Fruit fly (Drosophila melanogaster) whole organism, adult: ENCODE results near the gene Pglym78.

ENCODE experiments used
- CG11617 ChIP-seq: fragments of 200-800 bp; sonication (Bioruptor generic); optimal IDR thresholded peaks from 2 replicates; lab custom pipeline; 2017; ENCODE audit warnings: mild to moderate bottlenecking, missing biosample characterization, missing genetic modification reagents, missing genetic modification characterization
- CG12768 ChIP-seq: fragments of 200-800 bp; sonication (Bioruptor generic); optimal IDR thresholded peaks from 2 replicates; lab custom pipeline; 2017; ENCODE audit warnings: missing biosample characterization, missing genetic modification characterization, mild to moderate bottlenecking, moderate library complexity, missing genetic modification reagents
- CG14711 ChIP-seq: fragments of 200-800 bp; sonication (Bioruptor generic); optimal IDR thresholded peaks from 2 replicates; lab custom pipeline; 2018; ENCODE audit warnings: missing biosample characterization, mild to moderate bottlenecking, missing genetic modification characterization, moderate library complexity
- CG1620 ChIP-seq: fragments of 200-800 bp; sonication (Bioruptor generic); optimal IDR thresholded peaks from 2 replicates; lab custom pipeline; 2016; ENCODE audit warnings: missing biosample characterization, missing genetic modification characterization
- CG33017 ChIP-seq: fragments of 200-800 bp; sonication (Bioruptor generic); optimal IDR thresholded peaks from 2 replicates; lab custom pipeline; 2018; ENCODE audit warnings: missing biosample characterization, mild to moderate bottlenecking, missing genetic modification characterization, moderate library complexity
- CG5204 ChIP-seq: fragments of 200-800 bp; sonication (Bioruptor generic); optimal IDR thresholded peaks from 2 replicates; lab custom pipeline; 2016; ENCODE audit warnings: missing biosample characterization, missing genetic modification characterization
- CG7045 ChIP-seq: fragments of 200-800 bp; sonication (Bioruptor generic); optimal IDR thresholded peaks from 2 replicates; lab custom pipeline; 2017; ENCODE audit warnings: missing biosample characterization, mild to moderate bottlenecking, missing genetic modification characterization
- CG7101 ChIP-seq: fragments of 200-800 bp; sonication (Bioruptor generic); optimal IDR thresholded peaks from 2 replicates; lab custom pipeline; 2018; ENCODE audit warnings: missing biosample characterization, mild to moderate bottlenecking, missing genetic modification characterization, moderate library complexity
- Clk ChIP-seq: fragments of 200-800 bp; sonication (Bioruptor generic); optimal IDR thresholded peaks from 2 replicates; lab custom pipeline; 2017; ENCODE audit warnings: missing biosample characterization, missing genetic modification characterization
- Crg-1 ChIP-seq: fragments of 200-800 bp; sonication (Bioruptor generic); optimal IDR thresholded peaks from 2 replicates; lab custom pipeline; 2016; ENCODE audit warnings: missing biosample characterization, missing genetic modification characterization
- Hr96 ChIP-seq: fragments of 200-800 bp; sonication (Bioruptor generic); optimal IDR thresholded peaks from 2 replicates; lab custom pipeline; 2016; ENCODE audit warnings: missing biosample characterization, missing genetic modification characterization
- Mnt ChIP-seq: fragments of 200-800 bp; sonication (Bioruptor generic); optimal IDR thresholded peaks from 2 replicates; lab custom pipeline; 2016; ENCODE audit warnings: missing biosample characterization, mild to moderate bottlenecking, missing genetic modification characterization
- bab1 ChIP-seq: fragments of 200-800 bp; sonication (Bioruptor generic); optimal IDR thresholded peaks from 3 replicates; lab custom pipeline; 2019; ENCODE audit warnings: missing biosample characterization, mild to moderate bottlenecking, missing genetic modification characterization, moderate library complexity
- cic ChIP-seq: fragments of 200-800 bp; sonication (Bioruptor generic); optimal IDR thresholded peaks from 2 replicates; lab custom pipeline; 2017; ENCODE audit warnings: missing biosample characterization, mild to moderate bottlenecking, missing genetic modification characterization, moderate library complexity
- cnc ChIP-seq, 2 experiments: fragments of >200 bp; optimal IDR thresholded peaks; 2 replicates each; lab custom pipeline; 2017
- kay ChIP-seq: fragments of 200-800 bp; sonication (Bioruptor generic); peaks from one replicate; lab custom pipeline; 2016; ENCODE audit warnings: missing biosample characterization, missing genetic modification characterization, borderline replicate concordance
- ovo ChIP-seq: fragments of 200-800 bp; sonication (Bioruptor generic); optimal IDR thresholded peaks from 2 replicates; lab custom pipeline; 2016; ENCODE audit warnings: missing biosample characterization, missing genetic modification characterization
- pad ChIP-seq: fragments of 200-800 bp; sonication (Bioruptor generic); optimal IDR thresholded peaks from 3 replicates; lab custom pipeline; 2017; ENCODE audit warnings: missing biosample characterization, missing genetic modification characterization, mild to moderate bottlenecking, moderate library complexity, missing genetic modification reagents
- tj ChIP-seq: fragments of 200-800 bp; sonication (Bioruptor generic); optimal IDR thresholded peaks from 3 replicates; lab custom pipeline; 2017; ENCODE audit warnings: missing biosample characterization, mild to moderate bottlenecking, missing genetic modification characterization, moderate library complexity
- toe ChIP-seq: fragments of 200-800 bp; sonication (Bioruptor generic); optimal IDR thresholded peaks from 2 replicates; lab custom pipeline; 2016; ENCODE audit warnings: missing biosample characterization, missing genetic modification characterization

The Pglym78 gene

dm6 chr3R:29153197-29153644 is 5.2 kb downstream of the Pglym78 start, which contains the start of the genes Slbp and Rpn2:
Gene Slbp (minus strand): TSS chr3R:29153266.
Gene Rpn2 (plus strand): TSS chr3R:29153524.
- TF ChIP-seq Hr96 (GFP tag; lab: Kevin White, UChicago) (peak; percentile 75), kay (GFP tag; lab: Kevin White, UChicago) (no peak), CG33017 (tag; lab: Kevin White, UChicago) (peak; percentile 42), CG11617 (GFP tag; lab: Kevin White, UChicago) (peak; percentile 61), CG7045 (peak; percentile 22), cnc (optimal IDR thresholded peaks at IDR 0.05; lab: Kevin White, UChicago) (peak; percentile 94 to 96), tj (GFP tag; lab: Kevin White, UChicago) (peak; percentile 21), CG12768 (peak; percentile 63), Mnt (peak; percentile 77), bab1 (GFP tag; lab: Kevin White, UChicago) (peak; percentile 88), CG1620 (GFP tag; lab: Kevin White, UChicago) (peak; percentile 62), CG7101 (peak; percentile 74), ovo (GFP tag; lab: Kevin White, UChicago) (peak; percentile 6), toe (no peak), Crg-1 (GFP tag; lab: Kevin White, UChicago) (peak; percentile 77), cic (GFP tag; lab: Kevin White, UChicago) (peak; percentile 47), Clk (peak; percentile 61), CG5204 (GFP tag; lab: Kevin White, UChicago) (no peak), CG14711 (tag; lab: Kevin White, UChicago) (peak; percentile 73), pad (GFP tag; lab: Kevin White, UChicago) (peak; percentile 72)

DNA sequence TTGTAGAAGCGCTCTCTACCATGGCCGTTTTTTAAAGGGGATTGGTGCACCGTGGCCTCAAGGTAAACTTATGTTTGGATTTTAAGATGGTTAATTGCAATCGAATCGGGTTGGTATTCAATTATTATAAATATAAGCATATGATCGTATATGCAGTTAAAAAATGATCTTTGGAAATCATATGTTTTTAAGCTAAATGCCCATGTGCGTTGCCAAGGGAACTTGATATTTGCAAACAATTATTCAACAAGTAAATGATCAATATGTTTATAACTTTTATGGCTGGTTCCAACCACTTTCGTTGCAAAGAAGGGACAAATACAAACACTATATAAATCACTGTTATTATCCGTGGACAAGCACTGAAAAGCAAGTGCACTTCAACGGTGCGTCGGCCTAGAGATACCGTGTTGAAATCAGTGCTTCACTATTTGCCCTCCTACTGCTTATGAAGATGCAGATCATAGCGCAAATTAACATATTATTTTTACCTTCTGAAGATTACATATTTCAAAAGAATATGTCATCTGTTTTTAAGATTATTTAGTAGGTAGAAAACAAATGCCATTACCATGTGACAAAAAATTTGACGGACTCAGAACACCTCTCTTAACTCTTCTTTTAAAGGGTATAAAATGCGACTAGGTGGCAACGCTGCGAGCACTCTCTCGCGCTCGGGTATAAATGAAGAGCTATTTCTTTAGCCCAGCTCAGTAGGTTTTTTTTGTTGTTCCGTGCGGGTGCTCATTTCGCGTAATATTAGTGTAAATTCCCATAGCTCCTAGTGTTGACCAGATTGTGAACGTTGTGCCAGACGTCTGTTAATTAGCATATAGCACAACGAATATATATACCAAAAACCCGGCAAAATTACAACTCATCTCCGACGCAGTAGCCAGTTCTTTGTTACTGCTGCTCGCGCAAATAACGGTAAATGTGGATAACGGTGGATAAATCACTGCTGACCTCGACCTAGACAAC is 9.7 kb downstream of the Pglym78 start, which contains the start of gene rdog:
rdog (plus strand) TSS at position 705 of the 981 bp plus-strand sequence.
- TF ChIP-seq CG33017 (tag; lab: Kevin White, UChicago) (peak; percentile 77), cnc (optimal IDR thresholded peaks at IDR 0.05; lab: Kevin White, UChicago) (peak in 1 of 2 experiments; percentile 10), Hr96 (GFP tag; lab: Kevin White, UChicago) (peak; percentile 89), toe (no peak), Crg-1 (GFP tag; lab: Kevin White, UChicago) (peak; percentile 65), CG7045 (peak; percentile 82), CG7101 (peak; percentile 80), kay (GFP tag; lab: Kevin White, UChicago) (no peak), CG12768 (peak; percentile 86), tj (GFP tag; lab: Kevin White, UChicago) (peak; percentile 59), pad (GFP tag; lab: Kevin White, UChicago) (peak; percentile 73), bab1 (GFP tag; lab: Kevin White, UChicago) (peak; percentile 80), ovo (GFP tag; lab: Kevin White, UChicago) (peak; percentile 97), cic (GFP tag; lab: Kevin White, UChicago) (peak; percentile 74), Mnt (peak; percentile 71), CG14711 (tag; lab: Kevin White, UChicago) (peak; percentile 63), CG5204 (GFP tag; lab: Kevin White, UChicago) (no peak), Clk (peak; percentile 53), CG1620 (GFP tag; lab: Kevin White, UChicago) (peak; percentile 62), CG11617 (GFP tag; lab: Kevin White, UChicago) (peak; percentile 92)

DNA sequence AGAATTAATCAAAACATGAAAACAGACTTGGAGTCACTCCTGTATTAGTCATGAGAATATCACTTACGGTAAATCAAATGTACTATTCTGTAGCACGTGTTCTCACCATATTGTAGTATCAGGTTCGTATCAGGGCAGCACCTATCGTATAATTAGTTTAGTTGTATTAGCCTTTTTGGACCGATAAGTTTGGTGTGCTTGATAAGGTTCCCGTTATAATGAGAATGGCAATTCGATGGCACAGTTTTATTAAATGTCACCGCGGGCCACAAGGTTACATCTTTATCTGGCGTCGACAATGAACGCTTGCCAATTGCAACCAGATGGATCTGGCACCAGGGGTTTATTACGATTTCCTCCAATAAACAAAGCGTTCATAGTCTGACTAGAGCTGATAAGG is 10.7 kb downstream of the Pglym78 start:
- peak; percentile 89 for TF ChIP-seq cic (GFP tag; lab: Kevin White, UChicago)
- TF ChIP-seq Mnt = peak; percentile 12
- no peak for TF ChIP-seq toe

- TF ChIP-seq toe = no peak
- no peak for TF ChIP-seq CG5204 (GFP tag; lab: Kevin White, UChicago)
- TF ChIP-seq CG12768 = no peak
- TF ChIP-seq bab1 (GFP tag; lab: Kevin White, UChicago) = no peak
- TF ChIP-seq Clk = no peak
Measured at dm6 chr3R:29159620-29160019, 11.6 kb downstream of the Pglym78 start.

- TF ChIP-seq tj (GFP tag; lab: Kevin White, UChicago) (no peak), cnc (optimal IDR thresholded peaks at IDR 0.05; lab: Kevin White, UChicago) (no peak), Crg-1 (GFP tag; lab: Kevin White, UChicago) (no peak), Hr96 (GFP tag; lab: Kevin White, UChicago) (no peak), CG14711 (tag; lab: Kevin White, UChicago) (peak; percentile 4), cic (GFP tag; lab: Kevin White, UChicago) (no peak), CG12768 (no peak), CG33017 (tag; lab: Kevin White, UChicago) (peak; percentile 47), toe (no peak), CG1620 (GFP tag; lab: Kevin White, UChicago) (no peak), CG11617 (GFP tag; lab: Kevin White, UChicago) (peak; percentile 17), kay (GFP tag; lab: Kevin White, UChicago) (no peak), CG5204 (GFP tag; lab: Kevin White, UChicago) (peak; percentile 2), CG7101 (peak; percentile 55), CG7045 (no peak), bab1 (GFP tag; lab: Kevin White, UChicago) (no peak), Clk (no peak), Mnt (peak; percentile 13), pad (GFP tag; lab: Kevin White, UChicago) (no peak), ovo (GFP tag; lab: Kevin White, UChicago) (no peak)
Measured at dm6 chr3R:29164930-29165693, 17.1 kb downstream of the Pglym78 start, which contains the start of gene CG11898. Gene CG11898 (plus strand): TSS chr3R:29165643.
